Fruit fly (Drosophila melanogaster): ENCODE results near the gene CG45101.

CG45101 gene

DNA sequence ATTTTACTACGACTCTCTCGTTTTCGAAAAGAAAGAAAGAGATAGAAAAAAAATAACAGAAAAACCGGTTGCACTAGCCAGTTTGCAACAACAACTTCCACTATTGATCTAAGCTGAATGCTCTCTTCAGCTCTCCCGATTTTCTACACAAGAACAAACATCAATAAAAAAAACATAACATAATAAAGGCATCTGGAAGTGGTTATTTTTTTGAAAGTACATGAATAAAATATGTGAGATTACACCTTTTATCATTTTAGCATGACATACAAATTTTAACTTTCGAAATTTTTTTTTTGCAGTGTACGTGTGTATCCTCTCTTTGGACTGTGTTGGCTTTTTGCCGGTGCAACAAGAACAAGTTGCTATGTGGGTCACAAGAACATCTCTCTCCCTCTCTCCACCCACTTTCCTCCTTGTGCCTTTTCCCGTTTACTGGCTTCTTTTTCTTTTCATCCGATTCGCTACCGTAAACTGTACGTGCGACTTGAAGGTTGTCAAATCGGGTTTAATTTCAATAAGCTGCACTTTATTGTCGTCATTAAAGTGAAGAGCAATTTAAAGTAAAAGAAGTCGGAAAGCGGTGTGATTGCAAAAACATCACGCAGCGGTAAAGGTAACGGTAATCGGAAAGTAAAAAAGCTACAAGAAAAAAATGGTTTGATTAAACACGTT, 19.9 kb downstream of the CG45101 start (continued):
- TF ChIP-seq CG17802 (tag; optimal IDR thresholded peaks at IDR 0.05) (peak; percentile 75), CG2875 (GFP tag; optimal IDR thresholded peaks at IDR 0.05) (peak; percentile 96), wek (GFP tag; optimal IDR thresholded peaks at IDR 0.05) (peak; percentile 78), NK7.1 (GFP tag; optimal IDR thresholded peaks at IDR 0.05) (peak; percentile 95), gem (tag; optimal IDR thresholded peaks at IDR 0.05) (peak; percentile 98), Tbp (GFP tag; optimal IDR thresholded peaks at IDR 0.05) (no peak), Myb (GFP tag; optimal IDR thresholded peaks at IDR 0.05) (peak; percentile 81), ash1 (GFP tag; optimal IDR thresholded peaks at IDR 0.05) (peak; percentile 33), ac (GFP tag; optimal IDR thresholded peaks at IDR 0.05) (peak; percentile 90), pita (GFP tag; optimal IDR thresholded peaks at IDR 0.05) (no peak), lab (GFP tag; optimal IDR thresholded peaks at IDR 0.05) (peak; percentile 94), CG17829 (tag; optimal IDR thresholded peaks at IDR 0.05) (peak; percentile 97), repo (GFP tag; optimal IDR thresholded peaks at IDR 0.05) (peak; percentile 96), slou (GFP tag; optimal IDR thresholded peaks at IDR 0.05) (peak; percentile 87), CG11398 (GFP tag; optimal IDR thresholded peaks at IDR 0.05) (peak; percentile 98), Hr39 (optimal IDR thresholded peaks at IDR 0.05) (no peak), Mrtf (GFP tag; IDR thresholded peaks at IDR 0.05) (peak; percentile 93), CG10565 (GFP tag; optimal IDR thresholded peaks at IDR 0.05) (peak; percentile 80), CG5245 (GFP tag; optimal IDR thresholded peaks at IDR 0.05) (peak; percentile 96), CG4820 (GFP tag; optimal IDR thresholded peaks at IDR 0.05) (peak; percentile 97), dm (GFP tag; optimal IDR thresholded peaks at IDR 0.05) (peak; percentile 94), CG34376 (GFP tag; optimal IDR thresholded peaks at IDR 0.05) (peak; percentile 78), pb (GFP tag; optimal IDR thresholded peaks at IDR 0.05) (peak; percentile 94), CHES-1-like (GFP tag; optimal IDR thresholded peaks at IDR 0.05) (peak; percentile 97), CG13624 (GFP tag; optimal IDR thresholded peaks at IDR 0.05) (peak; percentile 96), CG1529 (GFP tag; optimal IDR thresholded peaks at IDR 0.05) (peak; percentile 97), gro (GFP tag; optimal IDR thresholded peaks at IDR 0.05) (peak; percentile 82), Adf1 (GFP tag; IDR thresholded peaks at IDR 0.05) (peak; percentile 54), Optix (GFP tag; IDR thresholded peaks at IDR 0.05) (peak; percentile 86; the same call in 2 of the 3 replicates), dysf (GFP tag; IDR thresholded peaks at IDR 0.05) (peak; percentile 97), CG4360 (GFP tag; IDR thresholded peaks at IDR 0.05) (peak; percentile 86), sob (GFP tag; IDR thresholded peaks at IDR 0.05) (peak; percentile 95), dmrt99B (tag; optimal IDR thresholded peaks at IDR 0.05) (peak; percentile 97), ap (GFP tag; IDR thresholded peaks at IDR 0.05) (peak; percentile 97), CG6689 (GFP tag; IDR thresholded peaks at IDR 0.05) (peak; percentile 96), fu2 (GFP tag; optimal IDR thresholded peaks at IDR 0.05) (peak; percentile 91), nau (GFP tag; optimal IDR thresholded peaks at IDR 0.05) (no peak), CG12071 (GFP tag; optimal IDR thresholded peaks at IDR 0.05) (peak; percentile 94), kay (GFP tag; optimal IDR thresholded peaks at IDR 0.05) (peak; percentile 91), CG6791 (GFP tag; IDR thresholded peaks at IDR 0.05; ENCODE audit: partially characterized antibody) (no peak), Kr (GFP tag; optimal IDR thresholded peaks at IDR 0.05) (peak; percentile 82), Atf3 (GFP tag; optimal IDR thresholded peaks at IDR 0.05) (peak; percentile 97), bsh (GFP tag; optimal IDR thresholded peaks at IDR 0.05) (peak; percentile 97 to 99), CG6272 (GFP tag; IDR thresholded peaks at IDR 0.05) (peak; percentile 88), org-1 (GFP tag; optimal IDR thresholded peaks at IDR 0.05) (peak; percentile 93), mirr (GFP tag; optimal IDR thresholded peaks at IDR 0.05) (no peak), CG7839 (tag; optimal IDR thresholded peaks at IDR 0.05) (peak; percentile 98), exex (tag; optimal IDR thresholded peaks at IDR 0.05) (peak; percentile 22), Ssrp (tag; optimal IDR thresholded peaks at IDR 0.05) (peak; percentile 97), grn (GFP tag; optimal IDR thresholded peaks at IDR 0.05) (peak; percentile 78), bab2 (GFP tag; optimal IDR thresholded peaks at IDR 0.05) (peak; percentile 96)

Measured in whole organism, embryonic.